Worm (Caenorhabditis elegans): ENCODE measurements around the gene R04D3.2.

DNA sequence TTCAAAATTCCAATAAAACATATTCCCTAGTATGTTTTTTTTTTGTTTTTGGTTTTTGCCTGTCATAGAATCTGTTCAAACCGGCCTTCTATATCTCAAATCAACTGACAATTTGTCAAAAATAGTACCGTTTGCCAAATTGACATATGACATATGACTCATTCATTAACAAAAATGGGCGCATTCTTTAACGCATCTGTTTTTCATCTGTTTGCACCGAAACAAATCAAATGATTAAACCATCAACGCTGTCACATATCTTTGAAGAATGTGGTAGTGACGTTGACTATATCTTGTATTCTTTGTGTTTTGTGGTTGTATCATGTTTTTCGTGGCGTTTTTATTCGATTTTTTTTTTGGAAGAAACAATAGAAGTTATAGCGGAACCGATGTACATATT lies 28.7 kb upstream of the R04D3.2 start:
- TF ChIP-seq hlh-11 (tag; optimal IDR thresholded peaks at IDR 0.05) (peak; percentile 35), nhr-28 (tag; optimal IDR thresholded peaks at IDR 0.05) (peak; percentile 94), zfp-2 (tag; optimal IDR thresholded peaks at IDR 0.05) (no peak), nhr-237 (tag; optimal IDR thresholded peaks at IDR 0.05) (no peak), R02D3.7 (tag; optimal IDR thresholded peaks at IDR 0.05) (no peak)
